Fruit fly (Drosophila melanogaster) whole organism, prepupa: ENCODE data around the gene CG32720.

Experiments
- CG10631 ChIP-seq: fragments of 200-800 bp; sonication (Bioruptor generic); optimal IDR thresholded peaks from 2 replicates; lab custom pipeline; 2016; ENCODE audit warnings: missing biosample characterization, missing genetic modification characterization
- CG10669 ChIP-seq: fragments of 200-800 bp; sonication (Bioruptor generic); optimal IDR thresholded peaks from 3 replicates; lab custom pipeline; 2018; ENCODE audit warnings: missing biosample characterization, mild to moderate bottlenecking, missing genetic modification characterization, moderate library complexity
- CG11762 ChIP-seq: fragments of 200-800 bp; sonication (Bioruptor generic); optimal IDR thresholded peaks from 3 replicates; lab custom pipeline; 2016; ENCODE audit warnings: missing biosample characterization, missing genetic modification characterization; ENCODE audit not compliant: insufficient read depth
- CG11902 ChIP-seq: fragments of 200-800 bp; sonication (Bioruptor generic); optimal IDR thresholded peaks from 3 replicates; lab custom pipeline; 2016; ENCODE audit warnings: missing biosample characterization, missing genetic modification characterization
- CG15336 ChIP-seq: fragments of 200-800 bp; sonication (Bioruptor generic); IDR thresholded peaks from 2 replicates; pipeline ENCODE4 v1.3.6; 2022; ENCODE audit warnings: missing biosample characterization, missing genetic modification characterization
- CG1621 ChIP-seq: fragments of 200-800 bp; sonication (Bioruptor generic); optimal IDR thresholded peaks from 3 replicates; lab custom pipeline; 2018; ENCODE audit warnings: missing biosample characterization, mild to moderate bottlenecking, missing genetic modification characterization
- CG16779 ChIP-seq: fragments of 200-800 bp; sonication (Bioruptor generic); optimal IDR thresholded peaks from 3 replicates; lab custom pipeline; 2017; ENCODE audit warnings: missing biosample characterization, mild to moderate bottlenecking, missing genetic modification characterization
- CG3032 ChIP-seq: fragments of 200-800 bp; optimal IDR thresholded peaks from 2 replicates; lab custom pipeline; 2019; ENCODE audit warnings: missing biosample characterization, mild to moderate bottlenecking, missing genetic modification characterization, moderate library complexity
- CG31627 ChIP-seq: fragments of 200-800 bp; sonication (Bioruptor generic); optimal IDR thresholded peaks from 3 replicates; lab custom pipeline; 2016; ENCODE audit warnings: missing biosample characterization, missing genetic modification characterization
- CG32006 ChIP-seq: fragments of 200-800 bp; sonication (Bioruptor generic); optimal IDR thresholded peaks from 3 replicates; lab custom pipeline; 2017; ENCODE audit warnings: missing biosample characterization, mild to moderate bottlenecking, missing genetic modification characterization
- CG34406 ChIP-seq: fragments of 200-800 bp; sonication (Bioruptor generic); optimal IDR thresholded peaks from 3 replicates; lab custom pipeline; 2016; ENCODE audit warnings: missing biosample characterization, missing genetic modification characterization
- CG3919 ChIP-seq: fragments of 200-800 bp; sonication (Bioruptor generic); optimal IDR thresholded peaks from 3 replicates; lab custom pipeline; 2016; ENCODE audit warnings: missing biosample characterization, missing genetic modification characterization
- CG4318 ChIP-seq: fragments of 200-800 bp; sonication (Bioruptor generic); optimal IDR thresholded peaks from 3 replicates; lab custom pipeline; 2017; ENCODE audit warnings: missing biosample characterization, mild to moderate bottlenecking, missing genetic modification characterization
- CG6792 ChIP-seq: fragments of 200-800 bp; sonication (Bioruptor generic); optimal IDR thresholded peaks from 3 replicates; lab custom pipeline; 2016; ENCODE audit warnings: missing biosample characterization, missing genetic modification characterization
- CG6808 ChIP-seq: fragments of 200-800 bp; sonication (Bioruptor generic); optimal IDR thresholded peaks from 3 replicates; lab custom pipeline; 2017; ENCODE audit warnings: missing biosample characterization, missing genetic modification characterization, mild to moderate bottlenecking, moderate library complexity, missing genetic modification reagents
- CG8119 ChIP-seq: fragments of 200-800 bp; sonication (Bioruptor generic); IDR thresholded peaks from 3 replicates; pipeline ENCODE4 v1.3.6; 2022; ENCODE audit warnings: missing biosample characterization, missing genetic modification characterization
- CG9139 ChIP-seq: fragments of 200-800 bp; sonication (Bioruptor generic); optimal IDR thresholded peaks from 3 replicates; lab custom pipeline; 2017; ENCODE audit warnings: missing biosample characterization, mild to moderate bottlenecking, missing genetic modification characterization
- Eip75B ChIP-seq: fragments of 200-800 bp; sonication (Bioruptor generic); optimal IDR thresholded peaks from 3 replicates; lab custom pipeline; 2016; ENCODE audit warnings: missing biosample characterization, missing genetic modification characterization
- Eip78C ChIP-seq: fragments of 200-800 bp; sonication (Bioruptor generic); peaks from one replicate; lab custom pipeline; 2016; ENCODE audit warnings: missing biosample characterization, missing genetic modification characterization
- Ets21C ChIP-seq: fragments of 200-800 bp; sonication (Bioruptor generic); optimal IDR thresholded peaks from 3 replicates; lab custom pipeline; 2016; ENCODE audit warnings: missing biosample characterization, missing genetic modification characterization
- Ets96B ChIP-seq: fragments of 200-800 bp; optimal IDR thresholded peaks from 2 replicates; lab custom pipeline; 2019; ENCODE audit warnings: missing biosample characterization, mild to moderate bottlenecking, missing genetic modification characterization, moderate library complexity
- Hr38 ChIP-seq: sonication (Bioruptor generic); optimal IDR thresholded peaks from 2 replicates; lab custom pipeline; 2016; ENCODE audit warnings: missing biosample characterization, missing genetic modification characterization
- Hr39 ChIP-seq: fragments of 200-800 bp; sonication (Bioruptor generic); optimal IDR thresholded peaks from 2 replicates; lab custom pipeline; 2016; ENCODE audit warnings: missing biosample characterization, missing genetic modification characterization
- Met ChIP-seq: fragments of 200-800 bp; sonication (Bioruptor generic); optimal IDR thresholded peaks from 3 replicates; lab custom pipeline; 2016; ENCODE audit warnings: missing biosample characterization, missing genetic modification characterization
- OdsH ChIP-seq: fragments of 200-800 bp; sonication (Bioruptor generic); optimal IDR thresholded peaks from 3 replicates; lab custom pipeline; 2016; ENCODE audit warnings: missing biosample characterization, missing genetic modification characterization
- Sox102F ChIP-seq: fragments of 200-800 bp; sonication (Bioruptor generic); optimal IDR thresholded peaks from 2 replicates; lab custom pipeline; 2016; ENCODE audit warnings: missing biosample characterization, mild to moderate bottlenecking, missing genetic modification characterization
- Sox14 ChIP-seq: fragments of 200-800 bp; sonication (Bioruptor generic); optimal IDR thresholded peaks from 3 replicates; lab custom pipeline; 2016; ENCODE audit warnings: missing biosample characterization, missing genetic modification characterization
- Sox15 ChIP-seq: fragments of 200-800 bp; sonication (Bioruptor generic); optimal IDR thresholded peaks from 3 replicates; lab custom pipeline; 2016; ENCODE audit warnings: missing biosample characterization, missing genetic modification characterization
- achi ChIP-seq: fragments of 200-800 bp; sonication (Bioruptor generic); optimal IDR thresholded peaks from 3 replicates; lab custom pipeline; 2016; ENCODE audit warnings: missing biosample characterization, missing genetic modification characterization
- acj6 ChIP-seq: fragments of 200-800 bp; sonication (Bioruptor generic); optimal IDR thresholded peaks from 3 replicates; lab custom pipeline; 2016; ENCODE audit warnings: missing biosample characterization, missing genetic modification characterization
- cyc ChIP-seq: fragments of 200-800 bp; sonication (Bioruptor generic); optimal IDR thresholded peaks from 3 replicates; lab custom pipeline; 2016; ENCODE audit warnings: missing biosample characterization, missing genetic modification characterization
- dac ChIP-seq: fragments of 200-800 bp; sonication (Bioruptor generic); optimal IDR thresholded peaks from 2 replicates; lab custom pipeline; 2017; ENCODE audit warnings: missing biosample characterization, mild to moderate bottlenecking, missing genetic modification characterization
- dsx ChIP-seq: fragments of 200-800 bp; optimal IDR thresholded peaks from 3 replicates; lab custom pipeline; 2019; ENCODE audit warnings: missing biosample characterization, mild to moderate bottlenecking, missing genetic modification characterization, moderate library complexity; ENCODE audit not compliant: poor library complexity, severe bottlenecking
- fd59A ChIP-seq: fragments of 200-800 bp; sonication (Bioruptor generic); optimal IDR thresholded peaks from 2 replicates; lab custom pipeline; 2017; ENCODE audit warnings: missing biosample characterization, mild to moderate bottlenecking, missing genetic modification characterization, missing genetic modification reagents
- fd85E ChIP-seq: fragments of 200-800 bp; sonication (Bioruptor generic); optimal IDR thresholded peaks from 3 replicates; lab custom pipeline; 2016; ENCODE audit warnings: missing biosample characterization, missing genetic modification characterization
- lz ChIP-seq: fragments of 200-800 bp; sonication (Bioruptor generic); optimal IDR thresholded peaks from 3 replicates; lab custom pipeline; 2016; ENCODE audit warnings: missing biosample characterization, missing genetic modification characterization
- salr ChIP-seq, 2 experiments: fragments of 200-800 bp; sonication (Bioruptor generic); optimal IDR thresholded peaks; 3 replicates each; lab custom pipeline; 2016 to 2018; ENCODE audit warnings: missing biosample characterization in 2 of 2, missing genetic modification characterization in 2 of 2, mild to moderate bottlenecking in 1 of 2
- spab ChIP-seq: fragments of 200-800 bp; sonication (Bioruptor generic); optimal IDR thresholded peaks from 2 replicates; lab custom pipeline; 2017; ENCODE audit warnings: missing biosample characterization, mild to moderate bottlenecking, missing genetic modification characterization, missing genetic modification reagents
- svp ChIP-seq: fragments of 200-800 bp; sonication (Bioruptor generic); peaks from one replicate; lab custom pipeline; 2016; ENCODE audit warnings: missing biosample characterization, missing genetic modification characterization
- topi ChIP-seq: fragments of 200-800 bp; sonication (Bioruptor generic); optimal IDR thresholded peaks from 3 replicates; lab custom pipeline; 2016; ENCODE audit warnings: missing biosample characterization, missing genetic modification characterization

Gene CG32720

dm6 chrX:7534864-7535263 is 1.9 kb downstream of the CG32720 start (continued):
- peak; percentile 55 for TF ChIP-seq acj6
- TF ChIP-seq Eip78C (GFP tag; lab: Kevin White, UChicago): peak; percentile 88
- peak; percentile 51 for TF ChIP-seq OdsH
- peak; percentile 21 for TF ChIP-seq CG11902 (GFP tag; lab: Kevin White, UChicago)
- TF ChIP-seq CG6792 (GFP tag; lab: Kevin White, UChicago): peak; percentile 59
- peak; percentile 11 for TF ChIP-seq Sox15 (GFP tag; lab: Kevin White, UChicago)
- peak; percentile 36 for TF ChIP-seq Eip75B (GFP tag; lab: Kevin White, UChicago)
- TF ChIP-seq Hr38: no peak
- TF ChIP-seq CG11762 (GFP tag; lab: Kevin White, UChicago): peak; percentile 40
- peak; percentile 72 for TF ChIP-seq spab
- TF ChIP-seq Met: peak; percentile 52
- TF ChIP-seq achi: peak; percentile 53
- TF ChIP-seq topi: peak; percentile 48
- peak; percentile 85 for TF ChIP-seq Ets96B (tag; lab: Kevin White, UChicago)
- peak; percentile 26 for TF ChIP-seq CG32006 (GFP tag; lab: Kevin White, UChicago)
- TF ChIP-seq, all 60 proteins: peak for 46

dm6 chrX:7530204-7530603 is 6.6 kb downstream of the CG32720 start:
- peak; percentile 66 for TF ChIP-seq svp (GFP tag; lab: Kevin White, UChicago)
- TF ChIP-seq CG34406: no peak
- TF ChIP-seq OdsH: no peak
- TF ChIP-seq CG3919 (GFP tag; lab: Kevin White, UChicago): peak; percentile 31
- no peak for TF ChIP-seq Sox14 (GFP tag; lab: Kevin White, UChicago)
- peak; percentile 3 for TF ChIP-seq Hr39 (GFP tag; lab: Kevin White, UChicago)
- TF ChIP-seq CG16779: no peak
- no peak for TF ChIP-seq CG8119 (GFP tag; lab: Robert Waterston, UW)
- no peak for TF ChIP-seq CG31627 (GFP tag; lab: Kevin White, UChicago)
- peak; percentile 20 for TF ChIP-seq CG3032 (tag; lab: Kevin White, UChicago)
- TF ChIP-seq dac (GFP tag; lab: Kevin White, UChicago): no peak
- peak; percentile 55 for TF ChIP-seq Met
- peak; percentile 13 for TF ChIP-seq Ets96B (tag; lab: Kevin White, UChicago)
- TF ChIP-seq Sox102F (GFP tag; lab: Kevin White, UChicago): no peak
- no peak for TF ChIP-seq CG1621 (tag; lab: Kevin White, UChicago)
- peak; percentile 52 for TF ChIP-seq topi
- no peak for TF ChIP-seq fd85E
- peak; percentile 36 for TF ChIP-seq CG10669 (GFP tag; lab: Kevin White, UChicago)
- no peak for TF ChIP-seq CG11762 (GFP tag; lab: Kevin White, UChicago)
- TF ChIP-seq cyc (GFP tag; lab: Kevin White, UChicago): peak; percentile 42
- TF ChIP-seq CG6792 (GFP tag; lab: Kevin White, UChicago): no peak
- TF ChIP-seq CG6808: no peak
- TF ChIP-seq dsx (GFP tag; lab: Kevin White, UChicago): no peak
- no peak for TF ChIP-seq CG9139 (GFP tag; lab: Kevin White, UChicago)
- TF ChIP-seq Eip78C (GFP tag; lab: Kevin White, UChicago): peak; percentile 35
- TF ChIP-seq CG4318 (GFP tag; lab: Kevin White, UChicago): no peak
- TF ChIP-seq CG32006 (GFP tag; lab: Kevin White, UChicago): no peak
- TF ChIP-seq CG11902 (GFP tag; lab: Kevin White, UChicago): no peak
- no peak for TF ChIP-seq achi
- no peak for TF ChIP-seq acj6
- TF ChIP-seq fd59A (GFP tag; lab: Kevin White, UChicago): no peak
- TF ChIP-seq Sox15 (GFP tag; lab: Kevin White, UChicago): no peak
- TF ChIP-seq spab: peak; percentile 0
- TF ChIP-seq CG10631: no peak
- no peak for TF ChIP-seq CG15336 (GFP tag; lab: Robert Waterston, UW)
- TF ChIP-seq lz (GFP tag; lab: Kevin White, UChicago): no peak
- TF ChIP-seq Ets21C: no peak
- TF ChIP-seq salr (GFP tag; optimal IDR thresholded peaks at IDR 0.05; lab: Kevin White, UChicago): no peak
